Fruit fly (Drosophila melanogaster) whole organism: ENCODE results near the gene Pi4KIIalpha.

Experiments
- CG8478 ChIP-seq: fragments of >200 bp; optimal IDR thresholded peaks from 2 replicates; lab custom pipeline; 2018; ENCODE audit warnings: inconsistent platforms
- Dll ChIP-seq: fragments of >200 bp; optimal IDR thresholded peaks from 2 replicates; lab custom pipeline; 2017
- EcR ChIP-seq, 2 experiments: fragments of >200 bp; optimal IDR thresholded peaks; 2 replicates each; lab custom pipeline; 2017; ENCODE audit warnings: missing biosample characterization in 2 of 2, missing genetic modification characterization in 2 of 2, missing genetic modification reagents in 2 of 2
- pan ChIP-seq: fragments of >200 bp; optimal IDR thresholded peaks from 2 replicates; lab custom pipeline; 2017
- psq ChIP-seq: fragments of >200 bp; optimal IDR thresholded peaks from 2 replicates; lab custom pipeline; 2017
- usp ChIP-seq: fragments of >200 bp; optimal IDR thresholded peaks from 2 replicates; lab custom pipeline; 2017; ENCODE audit warnings: missing biosample characterization, missing genetic modification characterization, mixed read lengths

Pi4KIIalpha gene

dm6 chr3R:5563420-5563819, at the start of gene Pi4KIIalpha:
Gene Pi4KIIalpha, minus strand, starts transcription at chr3R:5563652.
- TF ChIP-seq Dll (lab: Kevin White, UChicago) (no peak), pan (lab: Kevin White, UChicago) (no peak), CG8478 (lab: Kevin White, UChicago) (no peak), EcR (GFP tag; optimal IDR thresholded peaks at IDR 0.05; lab: Kevin White, UChicago) (no peak), psq (lab: Kevin White, UChicago) (no peak), usp (GFP tag; lab: Kevin White, UChicago) (no peak)

dm6 chr3R:5613114-5613443, 49.6 kb upstream of the Pi4KIIalpha start, which contains the start of gene Atu:
Gene Atu, plus strand, starts transcription at chr3R:5613358.
- TF ChIP-seq EcR (GFP tag; optimal IDR thresholded peaks at IDR 0.05; lab: Kevin White, UChicago) (no peak), CG8478 (lab: Kevin White, UChicago) (no peak), pan (lab: Kevin White, UChicago) (no peak), Dll (lab: Kevin White, UChicago) (no peak), psq (lab: Kevin White, UChicago) (no peak), usp (GFP tag; lab: Kevin White, UChicago) (no peak)

dm6 chr3R:5612372-5613113, 49.1 kb upstream of the Pi4KIIalpha start, which contains the start of gene Rga:
Gene Rga, minus strand, starts transcription at chr3R:5613112.
- TF ChIP-seq Dll (lab: Kevin White, UChicago) (peak; percentile 11), psq (lab: Kevin White, UChicago) (no peak)

- TF ChIP-seq pan (lab: Kevin White, UChicago): no peak
- no peak for TF ChIP-seq usp (GFP tag; lab: Kevin White, UChicago)
- TF ChIP-seq psq (lab: Kevin White, UChicago): no peak
- no peak for TF ChIP-seq CG8478 (lab: Kevin White, UChicago)
- TF ChIP-seq Dll (lab: Kevin White, UChicago): no peak
- TF ChIP-seq EcR (GFP tag; optimal IDR thresholded peaks at IDR 0.05; lab: Kevin White, UChicago): no peak
Measured at dm6 chr3R:5611733-5612132, 48.3 kb upstream of the Pi4KIIalpha start.

- TF ChIP-seq CG8478 (lab: Kevin White, UChicago) (no peak), EcR (GFP tag; optimal IDR thresholded peaks at IDR 0.05; lab: Kevin White, UChicago) (no peak), pan (lab: Kevin White, UChicago) (no peak)
Measured at dm6 chr3R:5611167-5611566, 47.7 kb upstream of the Pi4KIIalpha start.

dm6 chr3R:5610656-5611055, 47.2 kb upstream of the Pi4KIIalpha start:
- no peak for TF ChIP-seq psq (lab: Kevin White, UChicago)
- no peak for TF ChIP-seq usp (GFP tag; lab: Kevin White, UChicago)
- TF ChIP-seq Dll (lab: Kevin White, UChicago): no peak
- TF ChIP-seq pan (lab: Kevin White, UChicago): no peak
- TF ChIP-seq EcR (GFP tag; optimal IDR thresholded peaks at IDR 0.05; lab: Kevin White, UChicago): no peak
- TF ChIP-seq CG8478 (lab: Kevin White, UChicago): no peak

- TF ChIP-seq Dll (lab: Kevin White, UChicago) (no peak), CG8478 (lab: Kevin White, UChicago) (no peak), EcR (GFP tag; optimal IDR thresholded peaks at IDR 0.05; lab: Kevin White, UChicago) (no peak), pan (lab: Kevin White, UChicago) (no peak), usp (GFP tag; lab: Kevin White, UChicago) (no peak), psq (lab: Kevin White, UChicago) (no peak)
Measured at dm6 chr3R:5608422-5608821, 45.0 kb upstream of the Pi4KIIalpha start.

dm6 chr3R:5606477-5606876, 43.0 kb upstream of the Pi4KIIalpha start, which contains the start of gene asl:
Gene asl, minus strand, starts transcription at chr3R:5606543.
- TF ChIP-seq EcR (GFP tag; optimal IDR thresholded peaks at IDR 0.05; lab: Kevin White, UChicago) (no peak), psq (lab: Kevin White, UChicago) (no peak), CG8478 (lab: Kevin White, UChicago) (no peak)

- no peak for TF ChIP-seq EcR (GFP tag; optimal IDR thresholded peaks at IDR 0.05; lab: Kevin White, UChicago)
Measured at dm6 chr3R:5601044-5601523, 37.6 kb upstream of the Pi4KIIalpha start, which contains the start of the genes kra and SecS. Gene kra, minus strand, starts transcription at chr3R:5601136. Gene SecS, plus strand, starts transcription at chr3R:5601433.

- TF ChIP-seq EcR (GFP tag; optimal IDR thresholded peaks at IDR 0.05; lab: Kevin White, UChicago) (no peak), psq (lab: Kevin White, UChicago) (no peak), CG8478 (lab: Kevin White, UChicago) (no peak), Dll (lab: Kevin White, UChicago) (no peak), usp (GFP tag; lab: Kevin White, UChicago) (no peak), pan (lab: Kevin White, UChicago) (no peak)
Measured at dm6 chr3R:5600361-5601043, 37.0 kb upstream of the Pi4KIIalpha start.

dm6 chr3R:5599521-5600360, 36.3 kb upstream of the Pi4KIIalpha start:
- TF ChIP-seq EcR (GFP tag; optimal IDR thresholded peaks at IDR 0.05; lab: Kevin White, UChicago) (peak in 1 of 2 experiments; percentile 15), Dll (lab: Kevin White, UChicago) (no peak)
